Fruit fly (Drosophila melanogaster) whole organism, embryonic: Measurements from ENCODE around the gene CG31467.
A peak's percentile ranks its signal among the peaks of the same experiment; 100 is the strongest.

Experiments used
- BEAF-32 ChIP-seq: fragments of 200-800 bp; sonication (Bioruptor generic); optimal IDR thresholded peaks from 3 replicates; lab custom pipeline; 2017; ENCODE audit warnings: missing biosample characterization, missing genetic modification characterization, mild to moderate bottlenecking, moderate library complexity, missing genetic modification reagents
- CG1024 ChIP-seq: fragments of 200-800 bp; sonication (Bioruptor generic); IDR thresholded peaks from 2 replicates; pipeline ENCODE4 v1.3.6; 2022; ENCODE audit warnings: missing biosample characterization, missing genetic modification characterization
- CG11504 ChIP-seq: fragments of 200-800 bp; sonication (Bioruptor generic); optimal IDR thresholded peaks from 3 replicates; lab custom pipeline; 2019; ENCODE audit warnings: missing biosample characterization, mild to moderate bottlenecking, missing genetic modification characterization, moderate library complexity
- CG12769 ChIP-seq: fragments of 200-800 bp; sonication (Bioruptor generic); optimal IDR thresholded peaks from 2 replicates; lab custom pipeline; 2019; ENCODE audit warnings: missing biosample characterization, mild to moderate bottlenecking, missing genetic modification characterization, moderate library complexity
- CG13894 ChIP-seq: fragments of 200-800 bp; sonication (Bioruptor generic); optimal IDR thresholded peaks from 3 replicates; lab custom pipeline; 2018; ENCODE audit warnings: missing biosample characterization, mild to moderate bottlenecking, missing genetic modification characterization, moderate library complexity
- CG14014 ChIP-seq: fragments of 200-800 bp; sonication (Bioruptor generic); IDR thresholded peaks from 2 replicates; pipeline ENCODE4 v1.3.6; 2022; ENCODE audit warnings: missing biosample characterization, missing genetic modification characterization
- CG15011 ChIP-seq: fragments of 200-800 bp; sonication (Bioruptor generic); optimal IDR thresholded peaks from 3 replicates; lab custom pipeline; 2018; ENCODE audit warnings: missing biosample characterization, mild to moderate bottlenecking, missing genetic modification characterization
- CG15601 ChIP-seq: fragments of 200-800 bp; sonication (Bioruptor generic); optimal IDR thresholded peaks from 3 replicates; lab custom pipeline; 2019; ENCODE audit warnings: missing biosample characterization, mild to moderate bottlenecking, missing genetic modification characterization, moderate library complexity
- CG17186 ChIP-seq: fragments of 200-800 bp; sonication (Bioruptor generic); optimal IDR thresholded peaks from 3 replicates; lab custom pipeline; 2017; ENCODE audit warnings: missing biosample characterization, missing genetic modification reagents, missing genetic modification characterization
- CG17361 ChIP-seq: fragments of 200-800 bp; sonication (Bioruptor generic); IDR thresholded peaks from 3 replicates; pipeline ENCODE4 v1.3.6; 2022; ENCODE audit warnings: missing biosample characterization, missing genetic modification characterization
- CG17568 ChIP-seq: fragments of 200-800 bp; sonication (Bioruptor generic); optimal IDR thresholded peaks from 2 replicates; lab custom pipeline; 2018; ENCODE audit warnings: missing biosample characterization, mild to moderate bottlenecking, missing genetic modification characterization, moderate library complexity
- CG18476 ChIP-seq: fragments of 200-800 bp; sonication (Bioruptor generic); optimal IDR thresholded peaks from 2 replicates; lab custom pipeline; 2016; ENCODE audit warnings: missing biosample characterization, mild to moderate bottlenecking, missing genetic modification characterization
- CG3407 ChIP-seq: fragments of 200-800 bp; sonication (Bioruptor generic); optimal IDR thresholded peaks from 2 replicates; lab custom pipeline; 2018; ENCODE audit warnings: missing biosample characterization, mild to moderate bottlenecking, missing genetic modification characterization
- CG3995 ChIP-seq: fragments of 200-800 bp; sonication (Bioruptor generic); optimal IDR thresholded peaks from 3 replicates; lab custom pipeline; 2016; ENCODE audit warnings: missing biosample characterization, missing genetic modification characterization
- CG6654 ChIP-seq: fragments of 200-800 bp; sonication (Bioruptor generic); optimal IDR thresholded peaks from 2 replicates; lab custom pipeline; 2017; ENCODE audit warnings: missing biosample characterization, mild to moderate bottlenecking, missing genetic modification characterization
- CG7928 ChIP-seq: fragments of 200-800 bp; sonication (Bioruptor generic); optimal IDR thresholded peaks from 2 replicates; lab custom pipeline; 2017; ENCODE audit warnings: missing biosample characterization, mild to moderate bottlenecking, missing genetic modification characterization
- CG8388 ChIP-seq: fragments of 200-800 bp; sonication (Bioruptor generic); optimal IDR thresholded peaks from 2 replicates; lab custom pipeline; 2019; ENCODE audit warnings: missing biosample characterization, mild to moderate bottlenecking, missing genetic modification characterization, moderate library complexity
- CG9876 ChIP-seq: fragments of 200-800 bp; sonication (Bioruptor generic); optimal IDR thresholded peaks from 2 replicates; lab custom pipeline; 2016; ENCODE audit warnings: missing biosample characterization, missing genetic modification characterization
- CHES-1-like ChIP-seq: fragments of 200-800 bp; sonication (Bioruptor generic); optimal IDR thresholded peaks from 2 replicates; lab custom pipeline; 2016; ENCODE audit warnings: missing biosample characterization, missing genetic modification characterization
- Nf-YB ChIP-seq: fragments of 200-800 bp; sonication (Bioruptor generic); optimal IDR thresholded peaks from 3 replicates; lab custom pipeline; 2019; ENCODE audit warnings: missing biosample characterization, mild to moderate bottlenecking, missing genetic modification characterization, moderate library complexity
- Sox102F ChIP-seq: fragments of 200-800 bp; sonication (Bioruptor generic); optimal IDR thresholded peaks from 2 replicates; lab custom pipeline; 2018; ENCODE audit warnings: missing biosample characterization, mild to moderate bottlenecking, missing genetic modification characterization, moderate library complexity
- Xbp1 ChIP-seq: fragments of 200-800 bp; sonication (Bioruptor generic); optimal IDR thresholded peaks from 3 replicates; lab custom pipeline; 2016; ENCODE audit warnings: missing biosample characterization, mild to moderate bottlenecking, missing genetic modification characterization
- al ChIP-seq: fragments of 200-800 bp; sonication (Bioruptor generic); IDR thresholded peaks from 2 replicates; pipeline ENCODE4 v1.3.6; 2022; ENCODE audit warnings: missing biosample characterization, missing genetic modification characterization
- bigmax ChIP-seq: fragments of 200-800 bp; sonication (Bioruptor generic); optimal IDR thresholded peaks from 2 replicates; lab custom pipeline; 2018; ENCODE audit warnings: missing biosample characterization, mild to moderate bottlenecking, missing genetic modification characterization
- chm ChIP-seq: fragments of 200-800 bp; sonication (Bioruptor generic); IDR thresholded peaks from 2 replicates; pipeline ENCODE4 v1.3.6; 2022; ENCODE audit warnings: missing biosample characterization, missing genetic modification characterization
- crol ChIP-seq: fragments of 200-800 bp; sonication (Bioruptor generic); IDR thresholded peaks from 2 replicates; pipeline ENCODE4 v1.3.6; 2022; ENCODE audit warnings: missing biosample characterization, missing genetic modification characterization
- danr ChIP-seq: fragments of 200-800 bp; sonication (Bioruptor generic); IDR thresholded peaks from 2 replicates; pipeline ENCODE4 v1.3.6; 2022; ENCODE audit warnings: missing biosample characterization, missing genetic modification characterization
- emc ChIP-seq: fragments of 200-800 bp; sonication (Bioruptor generic); optimal IDR thresholded peaks from 2 replicates; lab custom pipeline; 2016; ENCODE audit warnings: missing biosample characterization, missing genetic modification characterization
- ewg ChIP-seq: fragments of 200-800 bp; sonication (Bioruptor generic); optimal IDR thresholded peaks from 3 replicates; lab custom pipeline; 2017; ENCODE audit warnings: mild to moderate bottlenecking, missing biosample characterization, missing genetic modification reagents, missing genetic modification characterization
- exex ChIP-seq: fragments of 200-800 bp; sonication (Bioruptor generic); optimal IDR thresholded peaks from 4 replicates; lab custom pipeline; 2018; ENCODE audit warnings: missing biosample characterization, mild to moderate bottlenecking, missing genetic modification characterization, moderate library complexity
- eyg ChIP-seq: fragments of 200-800 bp; sonication (Bioruptor generic); optimal IDR thresholded peaks from 3 replicates; lab custom pipeline; 2016; ENCODE audit warnings: missing biosample characterization, missing genetic modification characterization
- fd3F ChIP-seq: fragments of 200-800 bp; sonication (Bioruptor generic); optimal IDR thresholded peaks from 2 replicates; lab custom pipeline; 2018; ENCODE audit warnings: missing biosample characterization, mild to moderate bottlenecking, missing genetic modification characterization, moderate library complexity
- fd96Cb ChIP-seq: fragments of 200-800 bp; sonication (Bioruptor generic); optimal IDR thresholded peaks from 2 replicates; lab custom pipeline; 2018; ENCODE audit warnings: missing biosample characterization, mild to moderate bottlenecking, missing genetic modification characterization, moderate library complexity
- gce ChIP-seq: fragments of 200-800 bp; sonication (Bioruptor generic); IDR thresholded peaks from 3 replicates; pipeline ENCODE4 v1.3.6; 2022; ENCODE audit warnings: missing biosample characterization, missing genetic modification characterization
- gfzf ChIP-seq: fragments of 200-800 bp; sonication (Bioruptor generic); optimal IDR thresholded peaks from 2 replicates; lab custom pipeline; 2016; ENCODE audit warnings: missing biosample characterization, mild to moderate bottlenecking, missing genetic modification characterization, moderate library complexity
- grn ChIP-seq: fragments of 200-800 bp; sonication (Bioruptor generic); optimal IDR thresholded peaks from 3 replicates; lab custom pipeline; 2017; ENCODE audit warnings: missing biosample characterization, missing genetic modification characterization
- gsb ChIP-seq: fragments of 200-800 bp; sonication (Bioruptor generic); IDR thresholded peaks from 2 replicates; pipeline ENCODE4 v1.3.6; 2022; ENCODE audit warnings: missing biosample characterization, missing genetic modification characterization
- lov ChIP-seq, 2 experiments: fragments of 200-800 bp in 1 of 2; fragments of >200 bp in 1 of 2; sonication (Bioruptor generic) in 1 of 2; IDR thresholded peaks in 1 of 2; optimal IDR thresholded peaks in 1 of 2; 2 replicates in 1 of 2; 3 replicates in 1 of 2; pipeline versions ENCODE4 v1.3.6 to Lab custom; 2017 to 2022; ENCODE audit warnings: missing biosample characterization in 1 of 2, missing genetic modification characterization in 1 of 2
- org-1 ChIP-seq: fragments of 200-800 bp; sonication (Bioruptor generic); optimal IDR thresholded peaks from 2 replicates; lab custom pipeline; 2017; ENCODE audit warnings: missing biosample characterization, missing genetic modification characterization
- phol ChIP-seq: fragments of 200-800 bp; sonication (Bioruptor generic); optimal IDR thresholded peaks from 3 replicates; lab custom pipeline; 2018; ENCODE audit warnings: missing biosample characterization, mild to moderate bottlenecking, missing genetic modification characterization, moderate library complexity
- psq ChIP-seq: fragments of 200-800 bp; sonication (Bioruptor generic); optimal IDR thresholded peaks from 2 replicates; lab custom pipeline; 2017; ENCODE audit warnings: missing biosample characterization, missing genetic modification characterization
- pum ChIP-seq: fragments of 200-800 bp; sonication (Bioruptor generic); optimal IDR thresholded peaks from 2 replicates; lab custom pipeline; 2016; ENCODE audit warnings: missing biosample characterization, missing genetic modification characterization
- ro ChIP-seq: fragments of 200-800 bp; sonication (Bioruptor generic); IDR thresholded peaks from 2 replicates; pipeline ENCODE4 v1.3.6; 2022; ENCODE audit warnings: missing biosample characterization, missing genetic modification characterization
- run ChIP-seq: fragments of 200-800 bp; sonication (Bioruptor generic); optimal IDR thresholded peaks from 3 replicates; lab custom pipeline; 2018; ENCODE audit warnings: missing biosample characterization, mild to moderate bottlenecking, missing genetic modification characterization
- sens-2 ChIP-seq: fragments of 200-800 bp; sonication (Bioruptor generic); IDR thresholded peaks from 2 replicates; pipeline ENCODE4 v1.3.6; 2022; ENCODE audit warnings: missing biosample characterization, missing genetic modification characterization
- sisA ChIP-seq: fragments of 200-800 bp; sonication (Bioruptor generic); IDR thresholded peaks from 2 replicates; pipeline ENCODE4 v1.3.6; 2022; ENCODE audit warnings: missing biosample characterization, missing genetic modification characterization
- sr ChIP-seq: fragments of 200-800 bp; sonication (Bioruptor generic); IDR thresholded peaks from 3 replicates; pipeline ENCODE4 v1.3.6; 2022; ENCODE audit warnings: missing biosample characterization, missing genetic modification characterization
- tll ChIP-seq, 2 experiments: fragments of 200-800 bp in 1 of 2; fragments of >200 bp in 1 of 2; sonication (Bioruptor generic) in 1 of 2; optimal IDR thresholded peaks; 2 replicates each; lab custom pipeline; 2017 to 2019; ENCODE audit warnings: missing biosample characterization in 2 of 2, missing genetic modification characterization in 2 of 2, mild to moderate bottlenecking in 1 of 2, moderate library complexity in 1 of 2
- trem ChIP-seq: fragments of 200-800 bp; optimal IDR thresholded peaks from 3 replicates; lab custom pipeline; 2019; ENCODE audit warnings: missing biosample characterization, mild to moderate bottlenecking, missing genetic modification characterization, moderate library complexity
- yki ChIP-seq: fragments of >200 bp; optimal IDR thresholded peaks from 3 replicates; lab custom pipeline; 2018
- zf30C ChIP-seq: fragments of 200-800 bp; sonication (Bioruptor generic); optimal IDR thresholded peaks from 3 replicates; lab custom pipeline; 2018; ENCODE audit warnings: missing biosample characterization, mild to moderate bottlenecking, missing genetic modification characterization

Gene CG31467

DNA sequence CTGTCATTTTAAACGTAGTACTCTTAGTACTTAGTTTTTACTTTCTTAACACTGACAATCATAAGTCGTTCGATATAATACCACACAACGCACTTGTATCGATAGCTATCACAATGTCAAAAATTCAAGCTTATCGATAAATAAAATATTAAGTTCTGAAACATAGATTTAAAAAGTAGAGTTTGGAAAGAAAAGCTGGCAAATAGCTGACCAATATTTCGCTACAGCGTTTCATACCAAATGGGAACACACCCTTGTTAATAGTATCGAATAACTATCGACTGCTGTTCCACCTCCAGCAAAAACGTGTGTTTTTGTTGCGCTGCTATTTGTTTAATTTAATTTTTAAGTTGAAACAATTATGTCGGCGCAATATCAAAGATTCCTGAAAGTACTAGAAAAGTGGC is 10.3 kb downstream of the CG31467 start, which contains the start of the genes pug, CG14683 and CG46459 (continued):
- TF ChIP-seq eyg (GFP tag; lab: Kevin White, UChicago) (no peak), CHES-1-like (peak; percentile 24), BEAF-32 (peak; percentile 94), emc (GFP tag; lab: Kevin White, UChicago) (no peak), Sox102F (GFP tag; lab: Kevin White, UChicago) (peak; percentile 11), CG1024 (no peak), CG9876 (peak; percentile 27), ewg (GFP tag; lab: Kevin White, UChicago) (no peak), bigmax (GFP tag; lab: Kevin White, UChicago) (no peak), org-1 (GFP tag; lab: Kevin White, UChicago) (no peak), CG6654 (GFP tag; lab: Kevin White, UChicago) (no peak), tll (GFP tag; optimal IDR thresholded peaks at IDR 0.05; lab: Kevin White, UChicago) (no peak), CG17186 (GFP tag; lab: Kevin White, UChicago) (peak; percentile 76), exex (tag; lab: Kevin White, UChicago) (no peak), CG7928 (no peak), danr (GFP tag; lab: Robert Waterston, UW) (no peak), CG17361 (GFP tag; lab: Robert Waterston, UW) (no peak), CG14014 (GFP tag; lab: Robert Waterston, UW) (0 out of 2 replicates have a peak, but pooled peaks have one; percentile 14), gce (GFP tag; lab: Robert Waterston, UW) (no peak), CG15011 (GFP tag; lab: Kevin White, UChicago) (no peak), pum (GFP tag; lab: Kevin White, UChicago) (peak; percentile 45), sens-2 (GFP tag; lab: Robert Waterston, UW) (no peak), Xbp1 (GFP tag; lab: Kevin White, UChicago) (peak; percentile 38), crol (GFP tag; lab: Robert Waterston, UW) (no peak), CG11504 (tag; lab: Kevin White, UChicago) (peak; percentile 66), fd3F (GFP tag; lab: Kevin White, UChicago) (no peak), yki (lab: Kevin White, UChicago) (no peak), fd96Cb (tag; lab: Kevin White, UChicago) (no peak), grn (GFP tag; lab: Kevin White, UChicago) (no peak), Nf-YB (GFP tag; lab: Kevin White, UChicago) (no peak), CG18476 (peak; percentile 24), lov (optimal IDR thresholded peaks at IDR 0.05; lab: Kevin White, UChicago) (no peak), lov (GFP tag; IDR thresholded peaks at IDR 0.05; lab: Robert Waterston, UW) (no peak), sr (GFP tag; lab: Robert Waterston, UW) (no peak), chm (GFP tag; lab: Robert Waterston, UW) (no peak), CG3407 (no peak), CG8388 (GFP tag; lab: Kevin White, UChicago) (peak; percentile 8), al (GFP tag; lab: Robert Waterston, UW) (peak; percentile 21; the same call in 1 of the 2 replicates), run (no peak), phol (tag; lab: Kevin White, UChicago) (peak; percentile 57), sisA (GFP tag; lab: Robert Waterston, UW) (0 out of 2 replicates have a peak, but pooled peaks have one; percentile 6), gsb (GFP tag; lab: Robert Waterston, UW) (no peak), zf30C (no peak), CG13894 (tag; lab: Kevin White, UChicago) (no peak), gfzf (GFP tag; lab: Kevin White, UChicago) (peak; percentile 52), CG17568 (no peak), trem (peak; percentile 68), CG3995 (GFP tag; lab: Kevin White, UChicago) (peak; percentile 45), psq (GFP tag; lab: Kevin White, UChicago) (no peak), CG12769 (tag; lab: Kevin White, UChicago) (no peak), CG15601 (tag; lab: Kevin White, UChicago) (no peak), ro (no peak)
